Worm (Caenorhabditis elegans): Measurements from ENCODE around the gene srlf-24.

The srlf-24 gene

DNA sequence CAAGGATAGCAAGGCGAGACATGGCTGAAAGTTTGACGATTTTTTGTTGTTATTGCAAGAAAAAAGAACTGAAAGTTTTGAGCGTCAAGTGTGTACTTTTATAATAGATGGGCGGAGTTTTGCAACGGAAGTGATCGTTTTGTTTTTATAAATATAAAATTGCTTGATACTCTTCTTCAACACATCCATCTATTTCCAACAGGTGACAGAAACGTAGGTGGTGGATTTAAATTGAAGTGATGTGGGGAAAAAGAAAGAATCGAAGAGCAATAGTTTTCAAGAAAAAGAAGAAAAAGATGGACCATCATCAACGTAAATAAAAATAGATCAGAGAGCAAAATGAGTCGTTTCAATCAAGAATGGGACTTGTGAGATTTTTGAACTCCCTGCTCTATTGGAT is 38.6 kb downstream of the srlf-24 start, which contains the start of gene ttr-17:
Gene ttr-17 (minus strand): TSS at position 24 of the 400 bp plus-strand sequence.
- TF ChIP-seq fos-1 (tag; optimal IDR thresholded peaks at IDR 0.05) (no peak), nhr-76 (tag; optimal IDR thresholded peaks at IDR 0.05) (no peak), lin-39 (tag; optimal IDR thresholded peaks at IDR 0.05) (no peak), nhr-25 (tag; optimal IDR thresholded peaks at IDR 0.05) (no peak), nfya-1 (tag; optimal IDR thresholded peaks at IDR 0.05; ENCODE audit: insufficient read depth) (peak; percentile 4), eor-1 (tag; optimal IDR thresholded peaks at IDR 0.05) (no peak)

DNA sequence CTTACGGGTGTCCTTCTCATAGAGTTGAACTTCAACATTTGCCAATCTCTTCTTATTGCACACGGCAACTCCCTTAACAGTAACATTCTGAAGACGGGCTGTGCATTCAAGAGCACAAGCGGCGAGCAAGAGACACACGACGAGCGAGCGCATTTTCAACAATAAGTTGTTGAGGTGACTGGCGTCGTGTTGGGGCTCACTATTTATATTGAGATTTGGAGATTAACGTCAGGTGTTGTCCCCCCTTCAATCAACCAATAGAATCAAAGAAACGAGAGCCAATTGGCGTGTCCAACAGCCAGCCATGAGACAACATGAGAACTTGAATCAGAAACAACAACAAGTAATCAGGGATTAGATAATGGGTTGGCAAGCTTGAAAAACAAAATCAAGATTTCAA is 41.7 kb downstream of the srlf-24 start, which contains the start of gene ttr-16:
Gene ttr-16 (minus strand): TSS at position 176 of the 400 bp plus-strand sequence.
- no peak for TF ChIP-seq eor-1 (tag; optimal IDR thresholded peaks at IDR 0.05)
- peak; percentile 63 for TF ChIP-seq egl-5 (tag; optimal IDR thresholded peaks at IDR 0.05)
- no peak for TF ChIP-seq elt-2 (tag; optimal IDR thresholded peaks at IDR 0.05)
- no peak for TF ChIP-seq daf-12 (tag; optimal IDR thresholded peaks at IDR 0.05)
- TF ChIP-seq ceh-16 (tag; optimal IDR thresholded peaks at IDR 0.05), result no peak
- peak; percentile 55 for TF ChIP-seq ama-1 (optimal IDR thresholded peaks at IDR 0.05)
- peak; percentile 84 for TF ChIP-seq nfya-1 (tag; optimal IDR thresholded peaks at IDR 0.05; ENCODE audit: insufficient read depth)
- no peak for TF ChIP-seq nhr-77 (tag; optimal IDR thresholded peaks at IDR 0.05)
- no peak for TF ChIP-seq pqm-1 (tag; optimal IDR thresholded peaks at IDR 0.05)

DNA sequence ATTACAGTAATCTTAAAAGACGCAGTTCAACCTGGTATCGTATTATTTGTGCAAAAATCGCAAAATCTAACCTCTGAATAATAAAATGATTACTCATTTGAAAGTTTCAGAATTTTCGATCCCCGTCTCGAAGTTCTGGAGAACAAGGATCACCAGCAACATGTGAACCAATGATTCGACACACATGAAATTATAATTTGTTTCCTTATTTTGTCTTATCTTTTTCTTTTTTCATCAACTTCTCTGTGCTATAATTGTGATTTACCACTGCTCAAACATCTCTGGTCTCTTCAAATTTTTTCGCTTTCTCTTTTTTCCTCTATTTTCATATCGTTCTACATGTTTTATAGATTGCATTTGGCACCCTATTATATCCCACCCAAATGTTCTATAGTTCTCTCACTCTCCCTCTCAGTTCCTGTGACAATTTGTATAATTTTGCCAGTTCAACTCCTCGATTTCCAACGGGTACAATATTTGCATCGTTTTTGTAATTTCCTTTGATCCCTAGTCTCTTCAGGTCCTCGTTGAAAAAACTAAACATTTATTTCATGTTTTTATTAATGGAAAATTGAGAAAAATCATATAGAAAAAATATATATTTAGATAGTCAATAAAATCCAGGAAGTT is 42.5 kb downstream of the srlf-24 start:
- no peak for TF ChIP-seq skn-1 (tag; optimal IDR thresholded peaks at IDR 0.05)
- TF ChIP-seq elt-3 (tag; optimal IDR thresholded peaks at IDR 0.05), result no peak
- TF ChIP-seq nhr-28 (tag; optimal IDR thresholded peaks at IDR 0.05), result no peak
- TF ChIP-seq ceh-82 (tag; optimal IDR thresholded peaks at IDR 0.05), result peak; percentile 4
- TF ChIP-seq lsy-12 (tag; optimal IDR thresholded peaks at IDR 0.05), result no peak
- TF ChIP-seq fos-1 (tag; optimal IDR thresholded peaks at IDR 0.05), result no peak
- peak; percentile 41 for TF ChIP-seq ceh-28 (tag; optimal IDR thresholded peaks at IDR 0.05)
- peak; percentile 28 for TF ChIP-seq daf-12 (tag; optimal IDR thresholded peaks at IDR 0.05)
- TF ChIP-seq zag-1 (tag; optimal IDR thresholded peaks at IDR 0.05), result no peak
- peak; percentile 32 for TF ChIP-seq nfya-1 (tag; optimal IDR thresholded peaks at IDR 0.05; ENCODE audit: insufficient read depth)
- no peak for TF ChIP-seq ZK546.5 (tag; optimal IDR thresholded peaks at IDR 0.05)
- TF ChIP-seq hmg-11 (tag; optimal IDR thresholded peaks at IDR 0.05), result no peak
- TF ChIP-seq lin-15B (tag; optimal IDR thresholded peaks at IDR 0.05), result no peak
